Worm (Caenorhabditis elegans) whole organism, early embryonic: Measurements from ENCODE around the gene C06C6.7.

Experiments
- B0310.2 ChIP-seq: sonication (generic microtip); optimal IDR thresholded peaks from 2 replicates; lab custom pipeline; 2016; ENCODE audit warnings: mild to moderate bottlenecking, missing genetic modification characterization, missing compliant biosample characterization
- F13C5.2 ChIP-seq: sonication (generic microtip); optimal IDR thresholded peaks from 2 replicates; lab custom pipeline; 2017; ENCODE audit warnings: mild to moderate bottlenecking, missing genetic modification characterization, inconsistent platforms, missing compliant biosample characterization
- aly-1 ChIP-seq: sonication (generic microtip); optimal IDR thresholded peaks from 2 replicates; lab custom pipeline; 2016; ENCODE audit warnings: missing genetic modification characterization, missing compliant biosample characterization
- ama-1 ChIP-seq: fragments of 150-350 bp; optimal IDR thresholded peaks from 2 replicates; lab custom pipeline; 2014
- ceh-13 ChIP-seq: fragments of 200-800 bp; sonication (Bioruptor generic); optimal IDR thresholded peaks from 2 replicates; lab custom pipeline; 2018; ENCODE audit warnings: mild to moderate bottlenecking, missing genetic modification characterization, missing compliant biosample characterization
- ceh-36 ChIP-seq: sonication (generic microtip); optimal IDR thresholded peaks from 2 replicates; lab custom pipeline; 2016; ENCODE audit warnings: missing genetic modification characterization, inconsistent platforms, missing compliant biosample characterization
- ets-7 ChIP-seq: sonication (generic microtip); optimal IDR thresholded peaks from 2 replicates; lab custom pipeline; 2016; ENCODE audit warnings: missing genotype, missing genetic modification characterization, missing compliant biosample characterization
- flt-1 ChIP-seq: fragments of 200-800 bp; sonication (Bioruptor generic); IDR thresholded peaks from 2 replicates; pipeline ENCODE4 v1.3.6; 2022; ENCODE audit warnings: missing genetic modification characterization, missing compliant biosample characterization
- hmbx-1 ChIP-seq: sonication (generic microtip); optimal IDR thresholded peaks from 2 replicates; lab custom pipeline; 2016; ENCODE audit warnings: mild to moderate bottlenecking, missing genetic modification characterization, missing compliant biosample characterization
- hmg-4 ChIP-seq: fragments of 200-800 bp; sonication (Bioruptor generic); optimal IDR thresholded peaks from 2 replicates; lab custom pipeline; 2018; ENCODE audit warnings: mild to moderate bottlenecking, missing genetic modification characterization, missing compliant biosample characterization
- hnd-1 ChIP-seq: sonication (generic microtip); optimal IDR thresholded peaks from 2 replicates; lab custom pipeline; 2016; ENCODE audit warnings: missing genetic modification characterization, missing compliant biosample characterization
- pes-1 ChIP-seq: fragments of 200-800 bp; sonication (Bioruptor generic); IDR thresholded peaks from 2 replicates; pipeline ENCODE4 v1.3.6; 2022; ENCODE audit warnings: missing genetic modification reagents, missing genetic modification characterization, missing compliant biosample characterization
- scrt-1 ChIP-seq: fragments of 200-800 bp; sonication (Bioruptor generic); IDR thresholded peaks from 2 replicates; pipeline ENCODE4 v1.3.6; 2022; ENCODE audit warnings: missing genetic modification characterization, missing compliant biosample characterization
- sea-1 ChIP-seq: fragments of 200-800 bp; sonication (Bioruptor generic); conservative IDR thresholded peaks from 2 replicates; pipeline ENCODE4 v1.3.6; 2022; ENCODE audit warnings: missing genetic modification characterization, missing compliant biosample characterization
- tbx-11 ChIP-seq: fragments of 200-800 bp; sonication (Bioruptor generic); IDR thresholded peaks from 2 replicates; pipeline ENCODE4 v1.3.6; 2022; ENCODE audit warnings: missing genetic modification characterization, missing compliant biosample characterization
- tbx-37 ChIP-seq: fragments of 200-800 bp; sonication (Bioruptor generic); conservative IDR thresholded peaks from 2 replicates; pipeline ENCODE4 v1.3.6; 2022; ENCODE audit warnings: missing genetic modification reagents, missing genetic modification characterization, missing compliant biosample characterization

The C06C6.7 gene

DNA sequence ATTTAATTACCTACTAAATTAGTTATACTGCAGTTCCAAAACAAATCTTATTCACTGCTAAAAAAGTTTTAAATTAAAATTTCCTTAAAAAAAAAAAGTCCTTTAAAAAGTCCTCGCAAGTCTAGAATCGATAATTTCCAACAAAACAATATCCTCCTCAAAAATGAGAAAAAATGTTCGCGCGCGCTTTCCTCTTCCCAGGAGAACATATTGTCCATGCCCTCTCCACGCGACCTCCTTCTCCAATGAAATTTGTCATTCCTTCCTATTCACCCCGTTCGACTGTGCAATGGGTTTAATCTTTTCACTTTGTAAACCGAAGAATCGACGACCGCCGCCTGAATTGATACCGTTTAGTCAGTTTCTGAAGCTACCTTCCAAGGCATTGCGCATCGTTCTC is 44.2 kb downstream of the C06C6.7 start, which contains the start of gene T10C6.10:
Gene T10C6.10 (plus strand): TSS at position 248 of the 400 bp plus-strand sequence.
- TF ChIP-seq F13C5.2 (tag; lab: Kevin White, UChicago): no peak
- TF ChIP-seq aly-1 (tag; lab: Kevin White, UChicago): no peak

DNA sequence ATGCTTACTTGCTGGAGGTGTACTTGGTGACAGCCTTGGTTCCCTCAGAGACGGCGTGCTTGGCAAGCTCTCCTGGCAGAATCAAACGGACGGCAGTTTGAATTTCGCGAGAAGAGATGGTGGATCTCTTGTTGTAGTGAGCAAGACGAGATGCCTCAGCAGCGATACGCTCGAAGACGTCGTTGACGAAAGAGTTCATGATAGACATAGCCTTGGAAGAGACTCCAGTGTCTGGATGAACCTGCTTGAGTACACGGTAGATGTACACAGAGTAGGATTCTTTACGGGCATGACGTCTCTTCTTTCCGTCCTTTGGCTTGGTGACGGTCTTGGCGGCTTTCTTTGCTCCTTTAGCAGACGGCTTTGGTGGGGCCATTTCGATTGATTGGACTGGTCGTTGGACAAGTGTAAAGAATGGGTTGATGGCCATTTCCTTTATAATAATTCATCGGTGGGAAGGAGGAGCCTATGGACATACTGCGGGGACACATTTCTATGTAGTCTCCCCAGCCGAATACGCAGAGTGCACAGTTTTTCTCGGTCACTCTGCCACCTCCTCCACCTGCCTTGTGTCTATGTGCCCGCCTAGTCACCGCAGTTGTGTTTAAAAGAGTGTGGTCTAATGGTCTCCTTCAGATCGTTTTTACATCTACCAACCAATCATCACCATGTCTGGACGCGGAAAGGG is 48.3 kb downstream of the C06C6.7 start, which contains the start of the genes his-4 and his-3:
Gene his-4 (minus strand): TSS at position 376 of the 688 bp plus-strand sequence.
Gene his-3 (plus strand): TSS at position 669 of the 688 bp plus-strand sequence.
- TF ChIP-seq aly-1 (tag; lab: Kevin White, UChicago) (peak; percentile 58), tbx-37 (GFP tag; lab: Robert Waterston, UW) (0 out of 2 replicates have a peak, but pooled peaks have one; percentile 9), ama-1 (lab: Kevin White, UChicago) (peak; percentile 87), flt-1 (peak; percentile 59; the same call in 1 of the 2 replicates), sea-1 (peak; percentile 69), tbx-11 (GFP tag; lab: Robert Waterston, UW) (0 out of 2 replicates have a peak, but pooled peaks have one; percentile 4), pes-1 (GFP tag; lab: Robert Waterston, UW) (peak; percentile 80)

DNA sequence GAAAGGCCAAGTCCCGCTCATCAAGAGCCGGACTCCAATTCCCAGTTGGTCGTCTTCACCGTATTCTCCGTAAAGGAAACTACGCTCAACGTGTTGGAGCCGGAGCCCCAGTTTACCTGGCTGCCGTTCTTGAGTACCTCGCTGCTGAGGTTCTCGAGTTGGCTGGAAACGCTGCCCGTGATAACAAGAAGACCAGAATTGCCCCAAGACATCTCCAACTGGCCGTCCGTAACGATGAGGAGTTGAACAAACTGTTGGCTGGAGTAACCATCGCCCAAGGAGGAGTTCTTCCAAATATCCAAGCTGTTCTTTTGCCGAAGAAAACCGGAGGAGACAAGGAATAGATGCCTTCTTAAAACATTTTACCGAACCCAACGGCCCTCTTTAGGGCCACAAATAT is 48.9 kb downstream of the C06C6.7 start:
- TF ChIP-seq pes-1 (GFP tag; lab: Robert Waterston, UW) (peak; percentile 61), aly-1 (tag; lab: Kevin White, UChicago) (peak; percentile 45), ama-1 (lab: Kevin White, UChicago) (peak; percentile 77), flt-1 (0 out of 2 replicates have a peak, but pooled peaks have one; percentile 6), hmbx-1 (tag; lab: Kevin White, UChicago) (peak; percentile 8), scrt-1 (GFP tag; lab: Robert Waterston, UW) (0 out of 2 replicates have a peak, but pooled peaks have one; percentile 17)

DNA sequence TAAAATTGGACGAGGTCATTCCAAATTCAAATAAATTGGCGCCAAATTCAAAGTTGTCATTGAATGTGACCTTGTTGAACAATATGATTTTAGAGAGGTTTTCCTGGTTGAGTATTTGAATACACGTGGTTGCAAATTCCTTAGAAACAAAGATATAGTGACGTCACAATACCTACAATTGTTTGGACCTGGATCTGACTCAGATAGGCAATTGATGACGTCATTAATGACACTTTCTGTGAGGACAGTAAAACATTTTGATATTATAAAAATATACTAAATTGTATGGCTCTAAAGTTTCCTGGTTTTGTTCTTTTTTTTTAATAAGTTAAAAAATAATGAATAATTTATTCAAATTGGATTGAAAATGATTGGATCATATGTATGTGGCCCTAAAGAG is 49.5 kb downstream of the C06C6.7 start:
- TF ChIP-seq ceh-13 (GFP tag; lab: Kevin White, UChicago) (no peak), hmg-4 (GFP tag; lab: Kevin White, UChicago) (no peak), hnd-1 (no peak), flt-1 (no peak), aly-1 (tag; lab: Kevin White, UChicago) (no peak), tbx-37 (GFP tag; lab: Robert Waterston, UW) (no peak), B0310.2 (tag; lab: Kevin White, UChicago) (no peak), ceh-36 (tag; lab: Kevin White, UChicago) (no peak), ama-1 (lab: Kevin White, UChicago) (no peak), scrt-1 (GFP tag; lab: Robert Waterston, UW) (no peak), sea-1 (no peak), pes-1 (GFP tag; lab: Robert Waterston, UW) (no peak; the same call in 1 of the 2 replicates)

DNA sequence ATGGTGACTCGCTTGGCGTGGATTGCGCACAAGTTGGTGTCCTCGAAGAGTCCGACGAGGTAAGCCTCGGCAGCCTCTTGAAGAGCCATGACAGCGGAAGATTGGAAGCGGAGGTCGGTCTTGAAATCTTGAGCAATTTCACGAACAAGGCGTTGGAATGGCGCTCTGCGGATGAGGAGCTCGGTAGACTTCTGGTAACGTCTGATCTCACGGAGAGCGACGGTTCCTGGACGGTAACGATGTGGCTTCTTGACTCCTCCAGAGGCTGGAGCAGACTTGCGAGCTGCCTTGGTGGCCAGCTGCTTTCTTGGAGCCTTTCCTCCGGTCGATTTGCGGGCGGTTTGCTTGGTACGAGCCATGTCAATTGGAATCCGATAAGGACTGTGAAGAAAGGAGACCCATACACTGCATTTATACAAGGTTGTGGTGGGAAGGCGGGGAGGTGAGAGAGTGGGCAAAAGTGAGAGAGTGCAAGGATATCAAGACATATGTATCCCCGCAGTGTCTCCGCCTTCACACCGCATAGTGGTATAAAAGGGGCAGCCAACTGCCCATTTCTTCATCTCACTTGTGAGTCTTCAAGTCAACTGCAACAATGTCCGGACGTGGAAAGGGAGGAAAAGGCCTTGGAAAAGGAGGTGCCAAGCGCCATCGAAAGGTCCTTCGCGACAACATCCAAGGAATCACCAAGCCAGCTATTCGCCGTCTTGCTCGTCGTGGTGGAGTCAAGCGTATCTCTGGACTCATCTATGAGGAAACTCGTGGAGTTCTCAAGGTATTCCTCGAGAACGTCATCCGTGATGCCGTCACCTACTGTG is 50.2 kb downstream of the C06C6.7 start, which contains the start of the genes his-2 and his-1:
Gene his-2 (minus strand): TSS at position 359 of the 818 bp plus-strand sequence.
Gene his-1 (plus strand): TSS at position 596 of the 818 bp plus-strand sequence.
- TF ChIP-seq sea-1 (peak; percentile 47; the same call in 1 of the 2 replicates), pes-1 (GFP tag; lab: Robert Waterston, UW) (peak; percentile 73), tbx-11 (GFP tag; lab: Robert Waterston, UW) (peak; percentile 49; the same call in 1 of the 2 replicates), aly-1 (tag; lab: Kevin White, UChicago) (peak; percentile 61), ama-1 (lab: Kevin White, UChicago) (peak; percentile 95), flt-1 (peak; percentile 43)

DNA sequence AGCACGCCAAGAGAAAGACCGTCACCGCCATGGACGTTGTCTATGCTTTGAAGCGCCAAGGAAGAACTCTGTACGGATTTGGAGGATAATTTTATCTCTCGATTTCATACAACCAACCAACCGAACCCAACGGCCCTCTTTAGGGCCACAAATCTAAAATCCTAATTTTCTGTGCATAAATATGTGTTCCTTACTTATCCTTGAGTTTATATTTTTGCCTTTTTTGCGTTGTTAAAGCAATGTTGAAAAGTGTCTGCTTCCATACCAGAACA is 50.7 kb downstream of the C06C6.7 start:
- peak; percentile 81 for TF ChIP-seq aly-1 (tag; lab: Kevin White, UChicago)
- TF ChIP-seq ama-1 (lab: Kevin White, UChicago): peak; percentile 83
- 0 out of 2 replicates have a peak, but pooled peaks have one; percentile 1 for TF ChIP-seq tbx-11 (GFP tag; lab: Robert Waterston, UW)
- TF ChIP-seq B0310.2 (tag; lab: Kevin White, UChicago): peak; percentile 32
- TF ChIP-seq ceh-36 (tag; lab: Kevin White, UChicago): peak; percentile 3
- no peak for TF ChIP-seq tbx-37 (GFP tag; lab: Robert Waterston, UW)
- TF ChIP-seq ets-7: no peak
- no peak for TF ChIP-seq pes-1 (GFP tag; lab: Robert Waterston, UW)

DNA sequence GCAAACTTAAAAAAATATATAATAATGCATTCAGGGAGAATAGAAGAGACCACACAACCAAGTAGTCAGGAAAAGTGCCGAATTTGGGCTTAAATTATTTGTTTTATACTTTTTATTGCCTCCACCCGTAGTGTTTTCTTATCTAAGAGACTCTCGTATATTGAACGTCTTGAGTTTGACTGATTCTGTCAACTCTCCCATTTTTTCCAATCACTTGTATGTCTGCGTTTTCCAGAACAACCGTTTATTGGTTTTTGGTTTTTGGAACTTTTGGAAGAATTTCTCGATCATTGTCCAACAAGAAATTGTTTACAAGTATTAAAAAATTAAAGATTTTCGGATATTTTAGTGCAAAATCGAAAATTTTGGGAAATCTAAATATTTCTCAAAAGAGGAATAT is 51.7 kb downstream of the C06C6.7 start:
- TF ChIP-seq F13C5.2 (tag; lab: Kevin White, UChicago): no peak
- TF ChIP-seq sea-1: no peak
- TF ChIP-seq B0310.2 (tag; lab: Kevin White, UChicago): no peak
- no peak for TF ChIP-seq tbx-11 (GFP tag; lab: Robert Waterston, UW)
- no peak for TF ChIP-seq hmbx-1 (tag; lab: Kevin White, UChicago)
- no peak for TF ChIP-seq flt-1
- no peak for TF ChIP-seq aly-1 (tag; lab: Kevin White, UChicago)
- no peak for TF ChIP-seq hmg-4 (GFP tag; lab: Kevin White, UChicago)
- TF ChIP-seq ceh-36 (tag; lab: Kevin White, UChicago): no peak
- TF ChIP-seq hnd-1: no peak
- no peak for TF ChIP-seq scrt-1 (GFP tag; lab: Robert Waterston, UW)
- TF ChIP-seq ceh-13 (GFP tag; lab: Kevin White, UChicago): no peak
